Worm (Caenorhabditis elegans) whole organism, dauer: ENCODE results near the gene srw-145.

ENCODE experiments used
- unc-62 ChIP-seq: sonication (generic microtip); optimal IDR thresholded peaks from 2 replicates; lab custom pipeline; 2017; ENCODE audit warnings: missing biosample characterization, missing genetic modification reagents, missing genetic modification characterization

srw-145 gene

DNA sequence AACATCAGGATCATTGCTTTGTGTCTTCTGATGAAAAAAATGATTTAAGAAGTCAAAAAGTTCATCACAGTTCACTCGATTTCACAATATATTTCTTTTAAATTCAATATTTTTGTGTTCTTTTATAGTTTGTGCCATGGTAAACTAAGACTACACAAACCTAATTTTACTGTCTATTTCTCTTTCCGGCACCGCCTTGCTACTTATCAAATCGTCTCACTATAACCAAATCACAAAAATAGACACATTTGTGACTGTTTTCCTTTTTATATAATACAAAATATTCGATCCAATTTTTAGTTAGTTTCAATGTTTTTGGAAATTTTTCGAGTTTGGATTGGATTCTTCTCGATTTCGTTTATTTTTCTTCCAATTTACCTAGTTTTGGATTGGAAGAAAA lies 17.1 kb downstream of the srw-145 start, which contains the start of gene swt-6:
Gene swt-6 (plus strand): TSS at position 301 of the 400 bp plus-strand sequence.
- no peak for TF ChIP-seq unc-62 (GFP tag; lab: Kevin White, UChicago)

DNA sequence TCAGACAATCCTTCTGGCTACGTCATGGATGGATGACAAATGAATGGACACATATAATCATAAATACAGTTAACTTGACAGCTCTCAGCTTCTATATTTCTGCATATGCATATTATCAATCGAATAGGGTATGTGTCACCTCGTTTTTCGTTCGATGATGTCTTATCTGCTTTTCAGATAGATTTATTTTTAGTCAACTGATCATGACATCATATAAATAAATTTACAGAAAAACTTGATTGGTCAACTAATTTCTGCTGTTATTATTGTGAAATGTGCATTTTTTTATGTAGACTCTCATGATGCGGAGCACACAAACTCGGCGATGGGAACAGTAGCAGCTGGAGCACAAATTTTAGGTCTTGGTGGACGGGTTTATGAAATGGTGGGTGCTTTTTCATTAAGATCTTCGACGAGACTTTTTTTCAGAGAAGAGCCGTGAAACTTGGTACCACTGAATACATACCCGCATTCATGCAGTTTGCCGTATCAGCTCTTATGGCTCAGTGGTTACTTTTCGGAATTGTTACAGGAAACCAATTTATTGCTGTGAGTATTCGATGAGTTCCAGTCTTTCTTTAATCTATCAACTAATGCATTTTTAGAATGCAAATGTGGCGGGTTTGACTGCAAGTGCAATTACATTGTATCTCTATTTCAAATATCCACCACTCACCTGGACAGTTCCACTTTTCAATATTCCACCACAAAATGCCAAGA lies 18.6 kb downstream of the srw-145 start:
- no peak for TF ChIP-seq unc-62 (GFP tag; lab: Kevin White, UChicago)

DNA sequence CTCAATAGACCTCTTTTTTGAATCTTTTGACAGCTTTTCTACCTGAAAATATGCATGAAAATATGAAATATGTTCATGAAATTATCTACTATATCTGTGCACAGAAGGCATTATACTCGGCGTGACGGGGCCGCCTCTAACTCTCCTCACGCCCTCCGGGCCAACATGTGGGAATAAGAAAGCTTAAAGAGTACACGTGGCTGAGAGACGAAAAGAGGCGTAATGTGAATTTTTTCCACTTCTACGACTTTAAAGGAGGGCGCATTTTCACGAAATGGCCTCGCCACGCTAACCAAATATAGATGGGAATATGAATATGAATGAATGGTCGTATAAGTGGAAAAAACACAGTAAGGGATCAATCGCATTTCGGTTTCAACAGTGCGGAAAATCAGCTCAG lies 20.7 kb downstream of the srw-145 start:
- no peak for TF ChIP-seq unc-62 (GFP tag; lab: Kevin White, UChicago)

DNA sequence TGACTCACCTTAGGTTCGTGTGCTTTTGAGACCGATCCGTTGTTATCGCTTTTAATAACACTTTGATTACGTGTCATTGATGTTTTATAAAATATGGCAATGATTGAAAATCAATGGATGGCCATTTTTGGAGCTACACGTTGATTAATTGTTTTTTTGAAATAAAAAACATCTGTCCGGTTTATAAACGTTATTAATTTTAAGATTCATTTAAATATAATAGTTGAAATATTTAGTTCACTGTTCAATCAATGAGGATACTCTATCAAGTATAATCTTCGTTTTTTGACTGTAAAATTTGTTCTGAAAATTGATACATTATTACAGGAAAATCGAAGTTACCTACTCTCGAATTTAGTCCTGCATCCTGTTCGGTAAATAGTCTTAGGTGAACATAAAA lies 21.3 kb downstream of the srw-145 start, which contains the start of gene R10D12.10:
Gene R10D12.10 (minus strand): TSS at position 101 of the 400 bp plus-strand sequence.
- TF ChIP-seq unc-62 (GFP tag; lab: Kevin White, UChicago), result no peak

DNA sequence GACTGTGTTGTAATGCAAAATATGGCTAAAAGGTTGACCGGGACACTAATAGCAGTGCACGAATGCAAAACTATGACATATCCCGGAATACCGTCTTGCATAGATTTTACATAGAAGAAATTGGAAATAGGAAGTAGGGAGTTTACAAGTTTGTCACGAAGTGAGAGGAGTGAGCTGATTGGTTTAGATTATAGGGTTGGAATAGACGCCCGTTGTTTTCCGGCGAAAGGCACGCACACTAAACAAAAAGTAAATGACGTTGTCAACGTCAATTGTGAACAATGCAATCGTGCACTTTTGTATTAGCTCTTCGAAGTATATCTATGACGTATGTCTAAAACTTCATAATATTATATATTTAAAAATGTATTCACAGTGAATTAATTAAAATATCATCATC lies 24.0 kb downstream of the srw-145 start, which contains the start of gene srh-24:
Gene srh-24 (minus strand): TSS at position 101 of the 400 bp plus-strand sequence.
- TF ChIP-seq unc-62 (GFP tag; lab: Kevin White, UChicago), result no peak

DNA sequence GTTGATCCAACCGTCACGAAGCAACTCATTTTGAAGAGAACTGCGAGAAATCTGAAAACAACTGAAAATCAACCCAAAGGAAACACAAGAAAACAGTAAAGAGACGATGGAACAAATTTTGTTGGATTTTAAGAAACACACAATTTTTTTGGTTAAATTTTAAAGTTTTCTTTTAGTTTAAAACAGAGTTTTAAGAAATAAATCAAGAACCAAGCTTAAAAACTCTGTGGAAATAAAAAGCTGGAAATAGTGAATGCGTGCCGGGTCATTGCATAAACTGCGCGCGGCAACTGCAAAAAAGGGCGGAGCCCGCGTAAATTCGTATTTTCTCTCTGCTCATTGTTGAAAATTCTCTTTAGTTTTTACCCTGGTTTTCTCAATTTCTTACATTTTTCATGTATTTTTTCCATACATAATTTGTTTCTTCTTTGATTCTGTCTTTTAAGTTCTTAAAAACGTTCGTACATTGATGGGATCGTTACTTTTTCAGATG lies 25.0 kb downstream of the srw-145 start, which contains the start of the genes algn-13 and R10D12.13:
Gene algn-13 (minus strand): TSS at position 51 of the 493 bp plus-strand sequence.
Gene R10D12.13 (plus strand): TSS at position 491 of the 493 bp plus-strand sequence.
- no peak for TF ChIP-seq unc-62 (GFP tag; lab: Kevin White, UChicago)

DNA sequence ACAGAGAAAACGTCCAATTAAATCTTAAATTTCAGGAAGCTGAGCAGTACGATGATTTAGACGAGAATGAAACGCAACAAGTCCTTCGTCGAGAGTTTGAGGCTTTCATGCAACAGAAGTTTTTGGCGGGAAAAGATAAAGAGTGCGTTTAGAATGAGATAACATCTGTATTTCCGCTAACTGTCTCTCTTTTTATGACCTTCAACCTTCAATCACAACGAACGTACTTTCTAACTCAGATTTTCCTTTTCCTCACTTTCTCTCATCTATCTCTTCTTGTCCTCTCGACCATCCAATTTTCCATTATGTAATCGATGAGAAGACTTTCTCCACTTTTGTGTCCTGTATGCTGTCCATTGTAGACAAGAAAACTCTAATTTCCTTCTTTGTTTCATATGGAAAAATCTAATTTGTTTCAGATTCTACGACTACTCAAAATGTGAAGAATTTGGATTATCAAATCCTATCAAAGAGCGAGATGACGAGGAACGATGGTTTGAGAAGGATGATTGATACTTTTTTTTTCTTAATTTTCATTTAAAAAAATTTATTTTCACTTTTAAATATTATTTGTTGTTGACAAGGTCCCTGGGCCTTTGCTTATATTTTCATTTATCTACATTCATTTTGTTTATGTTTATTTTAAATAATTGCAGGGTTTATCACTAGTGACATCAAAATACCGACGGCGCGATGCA lies 26.5 kb downstream of the srw-145 start, which contains the start of gene sao-1:
Gene sao-1 (plus strand): TSS at position 648 of the 698 bp plus-strand sequence.
- TF ChIP-seq unc-62 (GFP tag; lab: Kevin White, UChicago), result no peak

DNA sequence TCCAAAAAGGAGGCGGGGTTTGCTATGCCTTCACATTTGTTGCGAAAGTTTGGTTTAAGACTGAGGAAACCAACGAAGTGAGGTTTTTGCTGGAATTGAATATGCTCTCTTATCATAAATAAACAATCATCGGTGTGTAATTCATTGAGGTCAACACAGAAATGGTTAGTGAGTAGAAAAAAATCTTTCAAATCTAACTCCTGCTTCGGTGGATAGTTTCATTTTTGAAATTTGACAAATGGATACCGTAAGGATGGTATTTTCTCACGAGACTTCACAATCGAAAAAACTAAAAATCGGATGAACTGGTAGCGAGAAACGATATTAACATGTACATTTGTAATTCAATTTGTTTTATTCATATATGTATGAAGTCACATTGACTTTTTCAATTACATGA lies 43.9 kb downstream of the srw-145 start, which contains the start of gene eol-1:
Gene eol-1 (minus strand): TSS at position 101 of the 400 bp plus-strand sequence.
- no peak for TF ChIP-seq unc-62 (GFP tag; lab: Kevin White, UChicago)

DNA sequence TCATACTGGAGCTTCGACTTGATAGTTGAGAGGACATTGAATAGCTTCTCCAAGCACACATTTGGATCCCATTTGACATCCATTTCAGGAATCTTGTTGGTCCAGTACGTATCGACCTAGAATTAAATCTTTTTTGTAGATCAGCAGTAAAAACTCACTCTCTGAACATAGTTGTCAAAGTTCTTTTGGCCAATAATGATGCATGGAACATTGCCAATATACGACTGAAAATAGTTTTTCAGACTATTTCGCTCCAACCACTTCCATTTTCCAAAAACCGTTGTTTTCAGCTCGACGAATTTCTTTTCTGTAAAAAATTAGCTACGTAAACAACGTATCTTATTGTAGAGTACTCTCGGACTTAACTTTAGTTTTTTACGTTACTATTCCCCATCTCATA lies 44.7 kb downstream of the srw-145 start:
- TF ChIP-seq unc-62 (GFP tag; lab: Kevin White, UChicago), result no peak

DNA sequence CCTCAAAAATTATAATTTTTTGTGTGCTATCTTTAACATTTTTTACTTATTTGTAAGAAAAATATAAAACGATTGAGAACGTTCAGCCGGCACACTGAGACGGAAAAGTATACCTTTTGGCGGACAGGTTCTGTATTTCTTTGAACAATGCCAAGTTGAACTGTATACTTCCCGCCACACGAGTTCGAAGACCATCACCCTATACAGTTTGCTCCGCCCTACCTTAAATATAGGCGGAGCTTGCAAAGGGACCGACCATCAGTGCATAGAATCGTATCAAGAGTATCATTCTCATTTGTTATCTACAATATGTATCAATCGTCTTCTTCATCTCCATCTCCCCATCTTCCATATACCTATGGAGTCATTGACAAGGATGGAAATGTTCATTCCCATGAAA lies 47.9 kb downstream of the srw-145 start, which contains the start of gene end-1:
Gene end-1 (plus strand): TSS at position 301 of the 400 bp plus-strand sequence.
- no peak for TF ChIP-seq unc-62 (GFP tag; lab: Kevin White, UChicago)

DNA sequence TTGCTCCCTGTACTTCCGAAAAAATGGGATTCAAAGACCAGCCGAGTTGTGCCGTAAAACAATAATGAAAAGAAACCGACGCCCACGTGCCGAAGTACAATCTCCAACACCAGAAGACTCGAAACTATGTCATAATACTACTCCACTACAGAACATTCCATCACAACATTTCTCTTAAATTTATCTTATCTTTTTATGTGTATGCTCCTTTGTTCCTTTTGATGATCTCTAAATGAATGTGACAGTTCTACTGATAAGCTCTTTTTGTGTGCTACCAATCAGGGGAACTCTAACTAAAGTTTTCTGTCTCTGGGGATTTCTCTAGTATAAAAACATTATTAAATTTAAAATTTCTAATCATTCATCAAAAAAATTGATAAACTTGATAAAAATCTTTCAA lies 49.9 kb downstream of the srw-145 start:
- no peak for TF ChIP-seq unc-62 (GFP tag; lab: Kevin White, UChicago)
